Fruit fly (Drosophila melanogaster) whole organism, embryonic: ENCODE data around the gene CG33287.

Experiments used
- Aef1 ChIP-seq: fragments of 200-800 bp; sonication (Bioruptor generic); IDR thresholded peaks from 3 replicates; pipeline ENCODE4 v1.3.6; 2022; ENCODE audit warnings: missing biosample characterization, missing genetic modification characterization
- Asciz ChIP-seq: fragments of 200-800 bp; sonication (Bioruptor generic); optimal IDR thresholded peaks from 2 replicates; lab custom pipeline; 2017; ENCODE audit warnings: missing biosample characterization, mild to moderate bottlenecking, missing genetic modification characterization, missing genetic modification reagents
- CG10366 ChIP-seq: fragments of 200-800 bp; sonication (Bioruptor generic); IDR thresholded peaks from 2 replicates; pipeline ENCODE4 v1.3.6; 2022; ENCODE audit warnings: missing biosample characterization, missing genetic modification characterization
- CG10431 ChIP-seq: fragments of 200-800 bp; sonication (Bioruptor generic); optimal IDR thresholded peaks from 3 replicates; lab custom pipeline; 2018; ENCODE audit warnings: missing biosample characterization, mild to moderate bottlenecking, missing genetic modification characterization
- CG10543 ChIP-seq: fragments of 200-800 bp; sonication (Bioruptor generic); optimal IDR thresholded peaks from 3 replicates; lab custom pipeline; 2017; ENCODE audit warnings: missing biosample characterization, mild to moderate bottlenecking, missing genetic modification characterization, moderate library complexity
- CG10654 ChIP-seq: fragments of 200-800 bp; sonication (Bioruptor generic); optimal IDR thresholded peaks from 2 replicates; lab custom pipeline; 2016; ENCODE audit warnings: missing biosample characterization, missing genetic modification characterization
- CG11695 ChIP-seq: fragments of 200-800 bp; sonication (Bioruptor generic); IDR thresholded peaks from 3 replicates; pipeline ENCODE4 v1.3.6; 2022; ENCODE audit warnings: missing biosample characterization, missing genetic modification characterization
- CG13894 ChIP-seq: fragments of 200-800 bp; sonication (Bioruptor generic); optimal IDR thresholded peaks from 3 replicates; lab custom pipeline; 2018; ENCODE audit warnings: missing biosample characterization, mild to moderate bottlenecking, missing genetic modification characterization, moderate library complexity
- CG14860 ChIP-seq: fragments of 200-800 bp; sonication (Bioruptor generic); IDR thresholded peaks from 3 replicates; pipeline ENCODE4 v1.3.6; 2022; ENCODE audit warnings: missing biosample characterization, missing genetic modification characterization; ENCODE audit not compliant: partially characterized antibody
- CG1529 ChIP-seq: fragments of 200-800 bp; sonication (Bioruptor generic); optimal IDR thresholded peaks from 3 replicates; lab custom pipeline; 2018; ENCODE audit warnings: missing biosample characterization, missing genetic modification characterization
- CG17361 ChIP-seq: fragments of 200-800 bp; sonication (Bioruptor generic); IDR thresholded peaks from 3 replicates; pipeline ENCODE4 v1.3.6; 2022; ENCODE audit warnings: missing biosample characterization, missing genetic modification characterization
- CG17385 ChIP-seq: fragments of 200-800 bp; sonication (Bioruptor generic); optimal IDR thresholded peaks from 3 replicates; lab custom pipeline; 2018; ENCODE audit warnings: missing biosample characterization, mild to moderate bottlenecking, missing genetic modification characterization
- CG18619 ChIP-seq: fragments of 200-800 bp; sonication (Bioruptor generic); optimal IDR thresholded peaks from 3 replicates; lab custom pipeline; 2017; ENCODE audit warnings: missing biosample characterization, mild to moderate bottlenecking, missing genetic modification characterization
- CG3407 ChIP-seq: fragments of 200-800 bp; sonication (Bioruptor generic); optimal IDR thresholded peaks from 2 replicates; lab custom pipeline; 2018; ENCODE audit warnings: missing biosample characterization, mild to moderate bottlenecking, missing genetic modification characterization
- CG4820 ChIP-seq: fragments of 200-800 bp; sonication (Bioruptor generic); optimal IDR thresholded peaks from 3 replicates; lab custom pipeline; 2016; ENCODE audit warnings: missing biosample characterization, missing genetic modification characterization
- CG7839 ChIP-seq: fragments of 200-800 bp; sonication (Bioruptor generic); optimal IDR thresholded peaks from 3 replicates; lab custom pipeline; 2018; ENCODE audit warnings: missing biosample characterization, mild to moderate bottlenecking, missing genetic modification characterization, moderate library complexity
- CG7928 ChIP-seq: fragments of 200-800 bp; sonication (Bioruptor generic); optimal IDR thresholded peaks from 2 replicates; lab custom pipeline; 2017; ENCODE audit warnings: missing biosample characterization, mild to moderate bottlenecking, missing genetic modification characterization
- CG9215 ChIP-seq: fragments of 200-800 bp; sonication (Bioruptor generic); IDR thresholded peaks from 2 replicates; pipeline ENCODE4 v1.3.6; 2022; ENCODE audit warnings: missing biosample characterization, missing genetic modification characterization
- Camta ChIP-seq: fragments of 200-800 bp; sonication (Bioruptor generic); optimal IDR thresholded peaks from 2 replicates; lab custom pipeline; 2016; ENCODE audit warnings: missing biosample characterization, missing genetic modification characterization
- CoRest ChIP-seq: fragments of 200-800 bp; sonication (Bioruptor generic); optimal IDR thresholded peaks from 3 replicates; lab custom pipeline; 2018; ENCODE audit warnings: missing biosample characterization, mild to moderate bottlenecking, missing genetic modification characterization, moderate library complexity
- D19B ChIP-seq: fragments of 200-800 bp; sonication (Bioruptor generic); optimal IDR thresholded peaks from 2 replicates; lab custom pipeline; 2017; ENCODE audit warnings: missing biosample characterization, mild to moderate bottlenecking, missing genetic modification characterization
- Dek ChIP-seq: fragments of 200-800 bp; sonication (Bioruptor generic); optimal IDR thresholded peaks from 3 replicates; lab custom pipeline; 2019; ENCODE audit warnings: missing biosample characterization, mild to moderate bottlenecking, missing genetic modification characterization, moderate library complexity
- Gsc ChIP-seq: fragments of 200-800 bp; sonication (Bioruptor generic); IDR thresholded peaks from 2 replicates; pipeline ENCODE4 v1.3.6; 2022; ENCODE audit warnings: missing biosample characterization, missing genetic modification characterization
- H2.0 ChIP-seq: fragments of 200-800 bp; sonication (Bioruptor generic); IDR thresholded peaks from 2 replicates; pipeline ENCODE4 v1.3.6; 2022; ENCODE audit warnings: missing biosample characterization, missing genetic modification characterization
- Hey ChIP-seq: fragments of 200-800 bp; sonication (Bioruptor generic); optimal IDR thresholded peaks from 3 replicates; lab custom pipeline; 2018; ENCODE audit warnings: missing biosample characterization, mild to moderate bottlenecking, missing genetic modification characterization
- Jarid2 ChIP-seq: fragments of 200-800 bp; sonication (Bioruptor generic); optimal IDR thresholded peaks from 3 replicates; lab custom pipeline; 2017; ENCODE audit warnings: mild to moderate bottlenecking, missing biosample characterization, missing genetic modification reagents, missing genetic modification characterization
- Med ChIP-seq: fragments of 200-800 bp; sonication (Bioruptor generic); peaks from one replicate; lab custom pipeline; 2016; ENCODE audit warnings: missing biosample characterization, missing genetic modification characterization, mild to moderate bottlenecking, inconsistent platforms, moderate library complexity
- Rfx ChIP-seq: fragments of 200-800 bp; sonication (Bioruptor generic); IDR thresholded peaks from 2 replicates; pipeline ENCODE4 v1.3.6; 2022; ENCODE audit warnings: missing biosample characterization, missing genetic modification characterization
- Sox102F ChIP-seq: fragments of 200-800 bp; sonication (Bioruptor generic); optimal IDR thresholded peaks from 2 replicates; lab custom pipeline; 2018; ENCODE audit warnings: missing biosample characterization, mild to moderate bottlenecking, missing genetic modification characterization, moderate library complexity
- Trl ChIP-seq, 3 experiments: fragments of >200 bp in 2 of 3; fragments of 200-800 bp in 1 of 3; sonication (Bioruptor generic) in 1 of 3; optimal IDR thresholded peaks; 2 replicates in 1 of 3; 3 replicates in 2 of 3; lab custom pipeline; 2016 to 2017; ENCODE audit warnings: missing biosample characterization in 1 of 3, missing genetic modification characterization in 1 of 3
- ab ChIP-seq: fragments of 200-800 bp; sonication (Bioruptor generic); optimal IDR thresholded peaks from 2 replicates; lab custom pipeline; 2016; ENCODE audit warnings: missing biosample characterization, missing genetic modification characterization
- ara ChIP-seq: fragments of 200-800 bp; sonication (Bioruptor generic); IDR thresholded peaks from 2 replicates; pipeline ENCODE4 v1.3.6; 2022; ENCODE audit warnings: missing biosample characterization, missing genetic modification characterization
- az2 ChIP-seq: fragments of 200-800 bp; sonication (Bioruptor generic); optimal IDR thresholded peaks from 3 replicates; lab custom pipeline; 2016; ENCODE audit warnings: missing biosample characterization, missing genetic modification characterization
- chinmo ChIP-seq: fragments of 200-800 bp; sonication (Bioruptor generic); IDR thresholded peaks from 4 replicates; pipeline ENCODE4 v1.3.6; 2022; ENCODE audit warnings: missing biosample characterization, missing genetic modification characterization; ENCODE audit not compliant: partially characterized antibody
- ci ChIP-seq: fragments of 200-800 bp; sonication (Bioruptor generic); IDR thresholded peaks from 3 replicates; pipeline ENCODE4 v1.3.6; 2022; ENCODE audit warnings: missing biosample characterization, missing genetic modification characterization
- dmrt11E ChIP-seq: fragments of 200-800 bp; sonication (Bioruptor generic); optimal IDR thresholded peaks from 3 replicates; lab custom pipeline; 2018; ENCODE audit warnings: missing biosample characterization, mild to moderate bottlenecking, missing genetic modification characterization, moderate library complexity
- ems ChIP-seq: fragments of 200-800 bp; sonication (Bioruptor generic); optimal IDR thresholded peaks from 3 replicates; lab custom pipeline; 2016; ENCODE audit warnings: missing biosample characterization, missing genetic modification characterization
- fd96Cb ChIP-seq: fragments of 200-800 bp; sonication (Bioruptor generic); optimal IDR thresholded peaks from 2 replicates; lab custom pipeline; 2018; ENCODE audit warnings: missing biosample characterization, mild to moderate bottlenecking, missing genetic modification characterization, moderate library complexity
- ftz-f1 ChIP-seq: fragments of 200-800 bp; sonication (Bioruptor generic); optimal IDR thresholded peaks from 2 replicates; lab custom pipeline; 2016; ENCODE audit warnings: missing biosample characterization, missing genetic modification characterization
- jumu ChIP-seq: fragments of 200-800 bp; sonication (Bioruptor generic); optimal IDR thresholded peaks from 3 replicates; lab custom pipeline; 2016; ENCODE audit warnings: missing biosample characterization, missing genetic modification characterization
- pho ChIP-seq: fragments of 200-800 bp; sonication (Bioruptor generic); optimal IDR thresholded peaks from 2 replicates; lab custom pipeline; 2016; ENCODE audit warnings: missing biosample characterization, missing genetic modification characterization
- pum ChIP-seq: fragments of 200-800 bp; sonication (Bioruptor generic); optimal IDR thresholded peaks from 2 replicates; lab custom pipeline; 2016; ENCODE audit warnings: missing biosample characterization, missing genetic modification characterization
- ro ChIP-seq: fragments of 200-800 bp; sonication (Bioruptor generic); IDR thresholded peaks from 2 replicates; pipeline ENCODE4 v1.3.6; 2022; ENCODE audit warnings: missing biosample characterization, missing genetic modification characterization
- schlank ChIP-seq: fragments of 200-800 bp; sonication (Bioruptor generic); optimal IDR thresholded peaks from 2 replicates; lab custom pipeline; 2018; ENCODE audit warnings: missing biosample characterization, mild to moderate bottlenecking, missing genetic modification characterization
- sens ChIP-seq: fragments of 200-800 bp; sonication (Bioruptor generic); peaks from one replicate; lab custom pipeline; 2016; ENCODE audit warnings: missing biosample characterization, missing genetic modification characterization
- slp2 ChIP-seq: fragments of 200-800 bp; sonication (Bioruptor generic); optimal IDR thresholded peaks from 2 replicates; lab custom pipeline; 2016; ENCODE audit warnings: missing biosample characterization, missing genetic modification characterization
- stwl ChIP-seq: fragments of 200-800 bp; sonication (Bioruptor generic); optimal IDR thresholded peaks from 3 replicates; lab custom pipeline; 2018; ENCODE audit warnings: missing biosample characterization, mild to moderate bottlenecking, missing genetic modification characterization, moderate library complexity
- sug ChIP-seq: fragments of 200-800 bp; optimal IDR thresholded peaks from 2 replicates; lab custom pipeline; 2019; ENCODE audit warnings: missing biosample characterization, mild to moderate bottlenecking, missing genetic modification characterization, moderate library complexity
- zen2 ChIP-seq: fragments of 200-800 bp; sonication (Bioruptor generic); IDR thresholded peaks from 3 replicates; pipeline ENCODE4 v1.3.6; 2022; ENCODE audit warnings: missing biosample characterization, missing genetic modification characterization; ENCODE audit not compliant: partially characterized antibody

Gene CG33287

dm6 chr3L:21010846-21011607, 40.6 kb upstream of the CG33287 start (continued):
- TF ChIP-seq az2 (GFP tag; lab: Kevin White, UChicago), result no peak
- TF ChIP-seq jumu, result no peak
- TF ChIP-seq ci (GFP tag; lab: Robert Waterston, UW), result 0 out of 3 replicates have a peak, but pooled peaks have one; percentile 62
- no peak for TF ChIP-seq ro
- no peak for TF ChIP-seq CG1529
- peak; percentile 55 for TF ChIP-seq sens
- TF ChIP-seq CG13894 (tag; lab: Kevin White, UChicago), result no peak
- TF ChIP-seq Asciz (GFP tag; lab: Kevin White, UChicago), result peak; percentile 18
- TF ChIP-seq chinmo, result 0 out of 4 replicates have a peak, but pooled peaks have one; percentile 33
- TF ChIP-seq CG9215 (GFP tag; lab: Robert Waterston, UW), result peak; percentile 47
- no peak for TF ChIP-seq CG10431 (GFP tag; lab: Kevin White, UChicago)
- TF ChIP-seq CG4820, result no peak
- no peak for TF ChIP-seq schlank
- no peak for TF ChIP-seq pum (GFP tag; lab: Kevin White, UChicago)
- peak; percentile 19 for TF ChIP-seq Hey (tag; lab: Kevin White, UChicago)
- no peak for TF ChIP-seq H2.0 (GFP tag; lab: Robert Waterston, UW)
- peak; percentile 3 for TF ChIP-seq ems (GFP tag; lab: Kevin White, UChicago)
- no peak for TF ChIP-seq zen2
- TF ChIP-seq CG14860 (GFP tag; lab: Robert Waterston, UW), result no peak
- no peak for TF ChIP-seq CG10366 (GFP tag; lab: Robert Waterston, UW)
- TF ChIP-seq dmrt11E (tag; lab: Kevin White, UChicago), result no peak
- no peak for TF ChIP-seq Jarid2 (GFP tag; lab: Kevin White, UChicago)
- TF ChIP-seq pho (GFP tag; lab: Kevin White, UChicago), result peak; percentile 20
- TF ChIP-seq Gsc, result no peak
- no peak for TF ChIP-seq Camta (GFP tag; lab: Kevin White, UChicago)
- TF ChIP-seq CG7839 (tag; lab: Kevin White, UChicago), result peak; percentile 55
- 0 out of 2 replicates have a peak, but pooled peaks have one; percentile 12 for TF ChIP-seq Rfx
- TF ChIP-seq CoRest, result peak; percentile 54
- TF ChIP-seq ara (GFP tag; lab: Robert Waterston, UW), result no peak
- TF ChIP-seq slp2 (GFP tag; lab: Kevin White, UChicago), result no peak
- no peak for TF ChIP-seq CG3407 (GFP tag; lab: Kevin White, UChicago)
- TF ChIP-seq CG18619 (GFP tag; lab: Kevin White, UChicago), result peak; percentile 23
- peak; percentile 11 for TF ChIP-seq Dek (tag; lab: Kevin White, UChicago)
- TF ChIP-seq Trl (optimal IDR thresholded peaks at IDR 0.05; lab: Kevin White, UChicago), result peak; percentile 88
- peak; percentile 12 for TF ChIP-seq Trl (GFP tag; optimal IDR thresholded peaks at IDR 0.05; lab: Kevin White, UChicago)
- no peak for TF ChIP-seq Aef1 (GFP tag; lab: Robert Waterston, UW)
- TF ChIP-seq Med, result peak; percentile 78
- peak; percentile 32 for TF ChIP-seq D19B (GFP tag; lab: Kevin White, UChicago)
- no peak for TF ChIP-seq CG10654 (GFP tag; lab: Kevin White, UChicago)
- TF ChIP-seq CG17361, result 0 out of 3 replicates have a peak, but pooled peaks have one; percentile 17
- TF ChIP-seq fd96Cb (tag; lab: Kevin White, UChicago), result peak; percentile 19
- peak; percentile 49 for TF ChIP-seq Sox102F (GFP tag; lab: Kevin White, UChicago)
- TF ChIP-seq ftz-f1 (GFP tag; lab: Kevin White, UChicago), result peak; percentile 90
- peak; percentile 57 for TF ChIP-seq sug (tag; lab: Kevin White, UChicago)
- TF ChIP-seq stwl (tag; lab: Kevin White, UChicago), result no peak
- no peak for TF ChIP-seq CG10543
- 0 out of 3 replicates have a peak, but pooled peaks have one; percentile 29 for TF ChIP-seq CG11695 (GFP tag; lab: Robert Waterston, UW)
- no peak for TF ChIP-seq CG7928 (GFP tag; lab: Kevin White, UChicago)
- no peak for TF ChIP-seq ab (GFP tag; lab: Kevin White, UChicago)
- peak; percentile 73 for TF ChIP-seq CG17385
